Fruit fly (Drosophila melanogaster): ENCODE measurements around the gene Akap200.

- TF ChIP-seq usp (GFP tag; optimal IDR thresholded peaks at IDR 0.05) (no peak), Dll (optimal IDR thresholded peaks at IDR 0.05) (no peak), CG8478 (optimal IDR thresholded peaks at IDR 0.05) (no peak), pan (optimal IDR thresholded peaks at IDR 0.05) (no peak)
These were observed 53.6 kb downstream of the Akap200 start for dm6 chr2L:8468929-8469681.
